Fruit fly (Drosophila melanogaster) whole organism, embryonic: ENCODE results near the gene kraken.
A peak's percentile ranks its signal among the peaks of the same experiment; 100 is the strongest.

Experiments used
- Aef1 ChIP-seq: fragments of 200-800 bp; sonication (Bioruptor generic); IDR thresholded peaks from 3 replicates; pipeline ENCODE4 v1.3.6; 2022; ENCODE audit warnings: missing biosample characterization, missing genetic modification characterization
- B-H1 ChIP-seq: fragments of 200-800 bp; sonication (Bioruptor generic); IDR thresholded peaks from 3 replicates; pipeline ENCODE4 v1.3.6; 2022; ENCODE audit warnings: missing biosample characterization, missing genetic modification characterization
- BEAF-32 ChIP-seq: fragments of 200-800 bp; sonication (Bioruptor generic); optimal IDR thresholded peaks from 3 replicates; lab custom pipeline; 2017; ENCODE audit warnings: missing biosample characterization, missing genetic modification characterization, mild to moderate bottlenecking, moderate library complexity, missing genetic modification reagents
- Bdp1 ChIP-seq: fragments of 200-800 bp; sonication (Bioruptor generic); optimal IDR thresholded peaks from 3 replicates; lab custom pipeline; 2016; ENCODE audit warnings: missing biosample characterization, missing genetic modification characterization
- CG10959 ChIP-seq: fragments of 200-800 bp; sonication (Bioruptor generic); IDR thresholded peaks from 2 replicates; pipeline ENCODE4 v1.3.6; 2022; ENCODE audit warnings: missing biosample characterization, missing genetic modification characterization
- CG11093 ChIP-seq: fragments of 200-800 bp; sonication (Bioruptor generic); IDR thresholded peaks from 3 replicates; pipeline ENCODE4 v1.3.6; 2022; ENCODE audit warnings: missing biosample characterization, missing genetic modification characterization
- CG12104 ChIP-seq: fragments of 200-800 bp; sonication (Bioruptor generic); optimal IDR thresholded peaks from 3 replicates; lab custom pipeline; 2016; ENCODE audit warnings: missing biosample characterization, missing genetic modification characterization
- CG12299 ChIP-seq: fragments of 200-800 bp; sonication (Bioruptor generic); optimal IDR thresholded peaks from 2 replicates; lab custom pipeline; 2018; ENCODE audit warnings: missing biosample characterization, mild to moderate bottlenecking, missing genetic modification characterization
- CG13624 ChIP-seq: fragments of 200-800 bp; sonication (Bioruptor generic); optimal IDR thresholded peaks from 2 replicates; lab custom pipeline; 2016; ENCODE audit warnings: missing biosample characterization, missing genetic modification characterization
- CG17359 ChIP-seq: fragments of 200-800 bp; sonication (Bioruptor generic); optimal IDR thresholded peaks from 3 replicates; lab custom pipeline; 2018; ENCODE audit warnings: missing biosample characterization, mild to moderate bottlenecking, missing genetic modification characterization, moderate library complexity
- CG17912 ChIP-seq: fragments of 200-800 bp; sonication (Bioruptor generic); optimal IDR thresholded peaks from 2 replicates; lab custom pipeline; 2018; ENCODE audit warnings: missing biosample characterization, mild to moderate bottlenecking, missing genetic modification characterization
- CG1792 ChIP-seq: fragments of 200-800 bp; sonication (Bioruptor generic); optimal IDR thresholded peaks from 2 replicates; lab custom pipeline; 2016; ENCODE audit warnings: missing biosample characterization, missing genetic modification characterization
- CG18619 ChIP-seq: fragments of 200-800 bp; sonication (Bioruptor generic); optimal IDR thresholded peaks from 3 replicates; lab custom pipeline; 2017; ENCODE audit warnings: missing biosample characterization, mild to moderate bottlenecking, missing genetic modification characterization
- CG2129 ChIP-seq: fragments of 200-800 bp; sonication (Bioruptor generic); IDR thresholded peaks from 2 replicates; pipeline ENCODE4 v1.3.6; 2022; ENCODE audit warnings: missing biosample characterization, missing genetic modification characterization; ENCODE audit not compliant: partially characterized antibody
- CG32772 ChIP-seq: fragments of 200-800 bp; sonication (Bioruptor generic); IDR thresholded peaks from 2 replicates; pipeline ENCODE4 v1.3.6; 2022; ENCODE audit warnings: missing biosample characterization, missing genetic modification characterization
- CG3407 ChIP-seq: fragments of 200-800 bp; sonication (Bioruptor generic); optimal IDR thresholded peaks from 2 replicates; lab custom pipeline; 2018; ENCODE audit warnings: missing biosample characterization, mild to moderate bottlenecking, missing genetic modification characterization
- CG4360 ChIP-seq: fragments of 200-800 bp; sonication (Bioruptor generic); IDR thresholded peaks from 2 replicates; pipeline ENCODE4 v1.3.6; 2022; ENCODE audit warnings: missing biosample characterization, missing genetic modification characterization
- CG6175 ChIP-seq: fragments of 200-800 bp; sonication (Bioruptor generic); IDR thresholded peaks from 3 replicates; pipeline ENCODE4 v1.3.6; 2022; ENCODE audit warnings: missing biosample characterization, missing genetic modification characterization
- CG7271 ChIP-seq: fragments of 200-800 bp; sonication (Bioruptor generic); optimal IDR thresholded peaks from 2 replicates; lab custom pipeline; 2018; ENCODE audit warnings: missing biosample characterization, mild to moderate bottlenecking, missing genetic modification characterization, moderate library complexity
- CG7357 ChIP-seq: fragments of 200-800 bp; sonication (Bioruptor generic); IDR thresholded peaks from 3 replicates; pipeline ENCODE4 v1.3.6; 2022; ENCODE audit warnings: missing biosample characterization, missing genetic modification characterization
- CG7963 ChIP-seq: fragments of 200-800 bp; sonication (Bioruptor generic); IDR thresholded peaks from 3 replicates; pipeline ENCODE4 v1.3.6; 2022; ENCODE audit warnings: missing biosample characterization, missing genetic modification characterization; ENCODE audit not compliant: partially characterized antibody
- CG9609 ChIP-seq: fragments of 200-800 bp; sonication (Bioruptor generic); optimal IDR thresholded peaks from 3 replicates; lab custom pipeline; 2016; ENCODE audit warnings: missing biosample characterization, missing genetic modification characterization
- CoRest ChIP-seq: fragments of 200-800 bp; sonication (Bioruptor generic); optimal IDR thresholded peaks from 3 replicates; lab custom pipeline; 2018; ENCODE audit warnings: missing biosample characterization, mild to moderate bottlenecking, missing genetic modification characterization, moderate library complexity
- CrebB ChIP-seq: fragments of 200-800 bp; sonication (Bioruptor generic); optimal IDR thresholded peaks from 3 replicates; lab custom pipeline; 2018; ENCODE audit warnings: missing biosample characterization, mild to moderate bottlenecking, missing genetic modification characterization
- Elba2 ChIP-seq: fragments of 200-800 bp; sonication (Bioruptor generic); optimal IDR thresholded peaks from 3 replicates; lab custom pipeline; 2016; ENCODE audit warnings: missing biosample characterization, missing genetic modification characterization
- HmgZ ChIP-seq: fragments of 200-800 bp; sonication (Bioruptor generic); optimal IDR thresholded peaks from 2 replicates; lab custom pipeline; 2018; ENCODE audit warnings: missing biosample characterization, mild to moderate bottlenecking, missing genetic modification characterization
- Hr51 ChIP-seq, 2 experiments: fragments of 200-800 bp; sonication (Bioruptor generic); optimal IDR thresholded peaks; 2 replicates in 1 of 2; 3 replicates in 1 of 2; lab custom pipeline; 2016 to 2018; ENCODE audit warnings: missing biosample characterization in 2 of 2, missing genetic modification characterization in 2 of 2, mild to moderate bottlenecking in 1 of 2, moderate library complexity in 1 of 2
- MBD-R2 ChIP-seq: fragments of 200-800 bp; sonication (Bioruptor generic); IDR thresholded peaks from 2 replicates; pipeline ENCODE4 v1.3.6; 2022; ENCODE audit warnings: missing biosample characterization, missing genetic modification characterization
- MTF-1 ChIP-seq: fragments of 200-800 bp; sonication (Bioruptor generic); optimal IDR thresholded peaks from 2 replicates; lab custom pipeline; 2018; ENCODE audit warnings: missing biosample characterization, mild to moderate bottlenecking, missing genetic modification characterization, borderline replicate concordance
- Nf-YA ChIP-seq: fragments of 200-800 bp; sonication (Bioruptor generic); IDR thresholded peaks from 2 replicates; pipeline ENCODE4 v1.3.6; 2022; ENCODE audit warnings: missing biosample characterization, missing genetic modification characterization
- Ptx1 ChIP-seq: fragments of 200-800 bp; sonication (Bioruptor generic); IDR thresholded peaks from 2 replicates; pipeline ENCODE4 v1.3.6; 2022; ENCODE audit warnings: missing biosample characterization, missing genetic modification characterization
- Scr ChIP-seq: fragments of 200-800 bp; sonication (Bioruptor generic); IDR thresholded peaks from 2 replicates; pipeline ENCODE4 v1.3.6; 2022; ENCODE audit warnings: missing biosample characterization, missing genetic modification characterization; ENCODE audit not compliant: partially characterized antibody
- Sry-β ChIP-seq: fragments of 200-800 bp; sonication (Bioruptor generic); optimal IDR thresholded peaks from 2 replicates; lab custom pipeline; 2018; ENCODE audit warnings: missing biosample characterization, mild to moderate bottlenecking, missing genetic modification characterization, moderate library complexity
- TFAM ChIP-seq: fragments of 200-800 bp; sonication (Bioruptor generic); optimal IDR thresholded peaks from 2 replicates; lab custom pipeline; 2017; ENCODE audit warnings: missing biosample characterization, missing genetic modification characterization, inconsistent platforms
- bigmax ChIP-seq: fragments of 200-800 bp; sonication (Bioruptor generic); optimal IDR thresholded peaks from 2 replicates; lab custom pipeline; 2018; ENCODE audit warnings: missing biosample characterization, mild to moderate bottlenecking, missing genetic modification characterization
- bowl ChIP-seq: fragments of 200-800 bp; sonication (Bioruptor generic); IDR thresholded peaks from 2 replicates; pipeline ENCODE4 v1.3.6; 2022; ENCODE audit warnings: missing biosample characterization, missing genetic modification characterization
- danr ChIP-seq: fragments of 200-800 bp; sonication (Bioruptor generic); IDR thresholded peaks from 2 replicates; pipeline ENCODE4 v1.3.6; 2022; ENCODE audit warnings: missing biosample characterization, missing genetic modification characterization
- ewg ChIP-seq: fragments of 200-800 bp; sonication (Bioruptor generic); optimal IDR thresholded peaks from 3 replicates; lab custom pipeline; 2017; ENCODE audit warnings: mild to moderate bottlenecking, missing biosample characterization, missing genetic modification reagents, missing genetic modification characterization
- exex ChIP-seq: fragments of 200-800 bp; sonication (Bioruptor generic); optimal IDR thresholded peaks from 4 replicates; lab custom pipeline; 2018; ENCODE audit warnings: missing biosample characterization, mild to moderate bottlenecking, missing genetic modification characterization, moderate library complexity
- fu2 ChIP-seq: fragments of 200-800 bp; sonication (Bioruptor generic); optimal IDR thresholded peaks from 2 replicates; lab custom pipeline; 2016; ENCODE audit warnings: missing biosample characterization, missing genetic modification characterization
- gro ChIP-seq: fragments of 200-800 bp; sonication (Bioruptor generic); optimal IDR thresholded peaks from 2 replicates; lab custom pipeline; 2016; ENCODE audit warnings: missing biosample characterization, missing genetic modification characterization
- her ChIP-seq: fragments of 200-800 bp; sonication (Bioruptor generic); optimal IDR thresholded peaks from 2 replicates; lab custom pipeline; 2016; ENCODE audit warnings: missing biosample characterization, missing genetic modification characterization
- insv ChIP-seq, 2 experiments: fragments of 200-800 bp; sonication (Bioruptor generic); optimal IDR thresholded peaks; 3 replicates each; lab custom pipeline; 2016 to 2018; ENCODE audit warnings: missing biosample characterization in 2 of 2, missing genetic modification characterization in 2 of 2
- kay ChIP-seq: fragments of 200-800 bp; sonication (Bioruptor generic); optimal IDR thresholded peaks from 2 replicates; lab custom pipeline; 2016; ENCODE audit warnings: missing biosample characterization, missing genetic modification characterization
- otp ChIP-seq: fragments of 200-800 bp; sonication (Bioruptor generic); IDR thresholded peaks from 3 replicates; pipeline ENCODE4, ENCODE4 v1.3.6; 2022; ENCODE audit warnings: missing biosample characterization, missing genetic modification characterization
- run ChIP-seq: fragments of 200-800 bp; sonication (Bioruptor generic); optimal IDR thresholded peaks from 3 replicates; lab custom pipeline; 2018; ENCODE audit warnings: missing biosample characterization, mild to moderate bottlenecking, missing genetic modification characterization
- sim ChIP-seq: fragments of 200-800 bp; sonication (Bioruptor generic); IDR thresholded peaks from 2 replicates; pipeline ENCODE4 v1.3.6; 2022; ENCODE audit warnings: missing biosample characterization, missing genetic modification characterization
- toy ChIP-seq: fragments of 200-800 bp; sonication (Bioruptor generic); IDR thresholded peaks from 2 replicates; pipeline ENCODE4 v1.3.6; 2022; ENCODE audit warnings: missing biosample characterization, missing genetic modification characterization
- unc-4 ChIP-seq: fragments of 200-800 bp; sonication (Bioruptor generic); IDR thresholded peaks from 2 replicates; pipeline ENCODE4 v1.3.6; 2022; ENCODE audit warnings: missing biosample characterization, missing genetic modification characterization; ENCODE audit not compliant: partially characterized antibody
- vnd ChIP-seq: fragments of 200-800 bp; sonication (Bioruptor generic); IDR thresholded peaks from 3 replicates; pipeline ENCODE4 v1.3.6; 2022; ENCODE audit warnings: missing biosample characterization, missing genetic modification characterization; ENCODE audit not compliant: partially characterized antibody

kraken gene

dm6 chr2L:850727-851257, 1.8 kb upstream of the kraken start, which contains the start of gene drongo (continued):
- TF ChIP-seq Sry-β (GFP tag; lab: Kevin White, UChicago) (peak; percentile 7), fu2 (GFP tag; lab: Kevin White, UChicago) (no peak), CG1792 (GFP tag; lab: Kevin White, UChicago) (no peak), CG18619 (GFP tag; lab: Kevin White, UChicago) (peak; percentile 14), run (tag; lab: Kevin White, UChicago) (no peak), danr (GFP tag; lab: Robert Waterston, UW) (no peak), toy (GFP tag; lab: Robert Waterston, UW) (no peak), her (GFP tag; lab: Kevin White, UChicago) (peak; percentile 67), Ptx1 (GFP tag; lab: Robert Waterston, UW) (no peak), sim (GFP tag; lab: Robert Waterston, UW) (0 out of 2 replicates have a peak, but pooled peaks have one; percentile 8), CG17359 (peak; percentile 9), TFAM (GFP tag; lab: Kevin White, UChicago) (no peak), ewg (GFP tag; lab: Kevin White, UChicago) (peak; percentile 15), Scr (GFP tag; lab: Robert Waterston, UW) (no peak; the same call in none of the 2 replicates), MTF-1 (GFP tag; lab: Kevin White, UChicago) (no peak), CG2129 (no peak), bowl (GFP tag; lab: Robert Waterston, UW) (no peak), Elba2 (no peak), CG12299 (tag; lab: Kevin White, UChicago) (peak; percentile 52), Nf-YA (GFP tag; lab: Robert Waterston, UW) (no peak), CG12104 (GFP tag; lab: Kevin White, UChicago) (no peak), CG32772 (GFP tag; lab: Robert Waterston, UW) (no peak), CG10959 (GFP tag; lab: Robert Waterston, UW) (no peak), otp (0 out of 3 replicates have a peak, but pooled peaks have one; percentile 44), CG3407 (peak; percentile 5), gro (GFP tag; lab: Kevin White, UChicago) (peak; percentile 85), CG7271 (tag; lab: Kevin White, UChicago) (no peak), CG7357 (GFP tag; lab: Robert Waterston, UW) (0 out of 3 replicates have a peak, but pooled peaks have one; percentile 20), CoRest (tag; lab: Kevin White, UChicago) (peak; percentile 23), exex (tag; lab: Kevin White, UChicago) (no peak), bigmax (GFP tag; lab: Kevin White, UChicago) (no peak), CG4360 (GFP tag; lab: Robert Waterston, UW) (peak; percentile 99), CG17912 (GFP tag; lab: Kevin White, UChicago) (peak; percentile 70), CG11093 (GFP tag; lab: Robert Waterston, UW) (no peak), Bdp1 (GFP tag; lab: Kevin White, UChicago) (no peak), vnd (GFP tag; lab: Robert Waterston, UW) (no peak), HmgZ (tag; lab: Kevin White, UChicago) (peak; percentile 77), CG7963 (GFP tag; lab: Robert Waterston, UW) (no peak), Hr51 (GFP tag; optimal IDR thresholded peaks at IDR 0.05; lab: Kevin White, UChicago) (peak in 1 of 2 experiments; percentile 14), BEAF-32 (GFP tag; lab: Kevin White, UChicago) (peak; percentile 62), kay (GFP tag; lab: Kevin White, UChicago) (peak; percentile 14), MBD-R2 (GFP tag; lab: Robert Waterston, UW) (peak; percentile 37), Aef1 (GFP tag; lab: Robert Waterston, UW) (peak; percentile 54; the same call in 2 of the 3 replicates), B-H1 (no peak), CG9609 (GFP tag; lab: Kevin White, UChicago) (peak; percentile 2), CG6175 (GFP tag; lab: Robert Waterston, UW) (no peak), insv (GFP tag; optimal IDR thresholded peaks at IDR 0.05; lab: Kevin White, UChicago) (peak in 1 of 2 experiments; percentile 54), unc-4 (GFP tag; lab: Robert Waterston, UW) (peak; percentile 49), CG13624 (GFP tag; lab: Kevin White, UChicago) (peak; percentile 65), CrebB (tag; lab: Kevin White, UChicago) (peak; percentile 69)
